Worm (Caenorhabditis elegans) whole organism, L1 larva: ENCODE measurements around the gene lars-1.
A peak's percentile ranks its signal among the peaks of the same experiment; 100 is the strongest.

Experiments used
- C16A3.4 ChIP-seq: fragments of 150-350 bp; optimal IDR thresholded peaks from 2 replicates; lab custom pipeline; 2014; ENCODE audit warnings: missing biosample characterization, missing genetic modification characterization
- alr-1 ChIP-seq: fragments of 200-800 bp; sonication (Bioruptor generic); optimal IDR thresholded peaks from 2 replicates; lab custom pipeline; 2018; ENCODE audit warnings: borderline replicate concordance, mild to moderate bottlenecking, missing genetic modification characterization, missing compliant biosample characterization
- ceh-63 ChIP-seq: fragments of 200-800 bp; sonication (Bioruptor generic); optimal IDR thresholded peaks from 2 replicates; lab custom pipeline; 2018; ENCODE audit warnings: mild to moderate bottlenecking, missing genetic modification characterization, missing compliant biosample characterization
- ceh-82 ChIP-seq, 3 experiments: fragments of 150-350 bp in 1 of 3; sonication (generic microtip) in 2 of 3; optimal IDR thresholded peaks; 2 replicates each; lab custom pipeline; 2014 to 2017; ENCODE audit warnings: missing biosample characterization in 3 of 3, missing genetic modification characterization in 3 of 3
- ceh-88 ChIP-seq: fragments of 200-800 bp; sonication (Bioruptor generic); IDR thresholded peaks from 2 replicates; pipeline ENCODE4 v1.3.6; 2022; ENCODE audit warnings: missing genetic modification characterization, missing compliant biosample characterization
- ceh-90 ChIP-seq: sonication (generic microtip); optimal IDR thresholded peaks from 2 replicates; lab custom pipeline; 2016; ENCODE audit warnings: missing genetic modification characterization, missing compliant biosample characterization
- dpl-1 ChIP-seq, 3 experiments: fragments of 150-350 bp in 2 of 3; sonication (generic microtip) in 1 of 3; optimal IDR thresholded peaks; 2 replicates each; lab custom pipeline; 2014 to 2017; ENCODE audit warnings: missing biosample characterization in 3 of 3, missing genetic modification characterization in 3 of 3, missing genetic modification reagents in 3 of 3
- efl-3 ChIP-seq: fragments of 200-800 bp; sonication (Bioruptor generic); optimal IDR thresholded peaks from 2 replicates; lab custom pipeline; 2018; ENCODE audit warnings: mild to moderate bottlenecking, missing genetic modification characterization, missing compliant biosample characterization
- egl-13 ChIP-seq: sonication (generic microtip); optimal IDR thresholded peaks from 2 replicates; lab custom pipeline; 2016; ENCODE audit warnings: missing genotype, missing genetic modification reagents, missing genetic modification characterization, missing compliant biosample characterization
- elt-2 ChIP-seq: sonication (generic microtip); optimal IDR thresholded peaks from 2 replicates; lab custom pipeline; 2016; ENCODE audit warnings: missing genetic modification characterization, mild to moderate bottlenecking, inconsistent platforms, missing compliant biosample characterization, missing genetic modification reagents
- ets-5 ChIP-seq: fragments of 200-800 bp; sonication (Bioruptor generic); IDR thresholded peaks from 2 replicates; pipeline ENCODE4 v1.3.6; 2022; ENCODE audit warnings: missing genetic modification characterization, missing compliant biosample characterization
- fkh-8 ChIP-seq: sonication (generic microtip); optimal IDR thresholded peaks from 2 replicates; lab custom pipeline; 2016; ENCODE audit warnings: mild to moderate bottlenecking, missing genetic modification characterization, missing compliant biosample characterization
- fos-1 ChIP-seq: fragments of 150-350 bp; optimal IDR thresholded peaks from 2 replicates; lab custom pipeline; 2014; ENCODE audit warnings: missing biosample characterization, missing genetic modification characterization
- hlh-17 ChIP-seq: fragments of 200-800 bp; sonication (Bioruptor generic); optimal IDR thresholded peaks from 2 replicates; lab custom pipeline; 2018; ENCODE audit warnings: missing genetic modification characterization, mild to moderate bottlenecking, missing compliant biosample characterization, moderate library complexity, borderline replicate concordance
- hpl-2 ChIP-seq: fragments of 150-350 bp; optimal IDR thresholded peaks from 2 replicates; lab custom pipeline; 2014; ENCODE audit warnings: missing biosample characterization, missing genetic modification reagents, missing genetic modification characterization
- lin-14 ChIP-seq: fragments of 200-800 bp; sonication (Bioruptor generic); optimal IDR thresholded peaks from 2 replicates; lab custom pipeline; 2018; ENCODE audit warnings: mild to moderate bottlenecking, missing genetic modification characterization, moderate library complexity, missing compliant biosample characterization
- lin-35 ChIP-seq, 2 experiments: fragments of 150-350 bp; optimal IDR thresholded peaks; 2 replicates each; lab custom pipeline; 2014; ENCODE audit warnings: missing biosample characterization in 2 of 2, missing genetic modification characterization in 2 of 2, missing genetic modification reagents in 2 of 2
- lir-3 ChIP-seq: sonication (generic microtip); optimal IDR thresholded peaks from 2 replicates; lab custom pipeline; 2016; ENCODE audit warnings: mild to moderate bottlenecking, missing genetic modification characterization, moderate library complexity, missing compliant biosample characterization; ENCODE audit not compliant: poor library complexity
- mdl-1 ChIP-seq, 2 experiments: fragments of 150-350 bp; optimal IDR thresholded peaks; 2 replicates each; lab custom pipeline; 2014 to 2017; ENCODE audit warnings: missing biosample characterization in 2 of 2, missing genetic modification characterization in 2 of 2, inconsistent platforms in 1 of 2
- mep-1 ChIP-seq: fragments of 150-350 bp; optimal IDR thresholded peaks from 2 replicates; lab custom pipeline; 2014; ENCODE audit warnings: missing biosample characterization, missing genetic modification characterization
- nhr-11 ChIP-seq: fragments of 150-350 bp; optimal IDR thresholded peaks from 2 replicates; lab custom pipeline; 2014; ENCODE audit warnings: missing biosample characterization, missing genetic modification characterization
- nhr-19 ChIP-seq: fragments of 200-800 bp; sonication (Bioruptor generic); conservative IDR thresholded peaks from 2 replicates; pipeline ENCODE4 v1.3.6; 2022; ENCODE audit warnings: missing genetic modification characterization, missing compliant biosample characterization
- nhr-20 ChIP-seq: sonication (generic microtip); optimal IDR thresholded peaks from 2 replicates; lab custom pipeline; 2016; ENCODE audit warnings: mild to moderate bottlenecking, missing genetic modification characterization, missing compliant biosample characterization
- nhr-47 ChIP-seq: sonication (generic microtip); optimal IDR thresholded peaks from 2 replicates; lab custom pipeline; 2016; ENCODE audit warnings: mild to moderate bottlenecking, missing genetic modification characterization, moderate library complexity, missing compliant biosample characterization
- nhr-71 ChIP-seq: sonication (generic microtip); optimal IDR thresholded peaks from 2 replicates; lab custom pipeline; 2016; ENCODE audit warnings: mild to moderate bottlenecking, missing genetic modification characterization, moderate library complexity, missing compliant biosample characterization
- nhr-77 ChIP-seq: fragments of 150-350 bp; optimal IDR thresholded peaks from 2 replicates; lab custom pipeline; 2014; ENCODE audit warnings: missing biosample characterization, missing genetic modification characterization
- nhr-85 ChIP-seq: sonication (generic microtip); peaks from one replicate; lab custom pipeline; 2016; ENCODE audit warnings: missing genetic modification characterization, inconsistent platforms, missing compliant biosample characterization
- nhr-90 ChIP-seq: sonication (generic microtip); optimal IDR thresholded peaks from 2 replicates; lab custom pipeline; 2016; ENCODE audit warnings: mild to moderate bottlenecking, missing genetic modification characterization, missing compliant biosample characterization; ENCODE audit not compliant: poor library complexity
- pax-3 ChIP-seq: fragments of 200-800 bp; sonication (Bioruptor generic); optimal IDR thresholded peaks from 2 replicates; lab custom pipeline; 2018; ENCODE audit warnings: mild to moderate bottlenecking, missing genetic modification characterization, moderate library complexity, missing compliant biosample characterization
- rnt-1 ChIP-seq: sonication (generic microtip); optimal IDR thresholded peaks from 2 replicates; lab custom pipeline; 2016; ENCODE audit warnings: mild to moderate bottlenecking, missing genetic modification characterization, moderate library complexity, missing compliant biosample characterization
- sox-4 ChIP-seq: sonication (generic microtip); optimal IDR thresholded peaks from 2 replicates; lab custom pipeline; 2016; ENCODE audit warnings: missing genetic modification characterization, missing compliant biosample characterization
- sptf-1 ChIP-seq: fragments of 150-350 bp; optimal IDR thresholded peaks from 2 replicates; lab custom pipeline; 2014; ENCODE audit warnings: missing biosample characterization, missing genetic modification characterization
- swsn-7 ChIP-seq: sonication (generic microtip); optimal IDR thresholded peaks from 2 replicates; lab custom pipeline; 2016; ENCODE audit warnings: missing genetic modification characterization, missing compliant biosample characterization
- tbx-2 ChIP-seq: sonication (generic microtip); optimal IDR thresholded peaks from 2 replicates; lab custom pipeline; 2016; ENCODE audit warnings: missing genetic modification characterization, missing compliant biosample characterization
- tlp-1 ChIP-seq: fragments of 150-350 bp; optimal IDR thresholded peaks from 2 replicates; lab custom pipeline; 2014; ENCODE audit warnings: missing biosample characterization, missing genetic modification characterization
- unc-98 ChIP-seq: fragments of 200-800 bp; sonication (Bioruptor generic); IDR thresholded peaks from 2 replicates; pipeline ENCODE4 v1.3.6; 2022; ENCODE audit warnings: missing genetic modification characterization, missing compliant biosample characterization
- vab-15 ChIP-seq: sonication (generic microtip); optimal IDR thresholded peaks from 2 replicates; lab custom pipeline; 2017; ENCODE audit warnings: missing genotype, mild to moderate bottlenecking, missing genetic modification characterization, missing compliant biosample characterization
- zag-1 ChIP-seq: fragments of 150-350 bp; optimal IDR thresholded peaks from 2 replicates; lab custom pipeline; 2014; ENCODE audit warnings: missing biosample characterization, missing genetic modification characterization
- ztf-11 ChIP-seq, 2 experiments: sonication (generic microtip); optimal IDR thresholded peaks; 2 replicates each; lab custom pipeline; 2016 to 2017; ENCODE audit warnings: missing genetic modification characterization in 2 of 2, missing biosample characterization in 1 of 2, missing compliant biosample characterization in 1 of 2

Gene lars-1

DNA sequence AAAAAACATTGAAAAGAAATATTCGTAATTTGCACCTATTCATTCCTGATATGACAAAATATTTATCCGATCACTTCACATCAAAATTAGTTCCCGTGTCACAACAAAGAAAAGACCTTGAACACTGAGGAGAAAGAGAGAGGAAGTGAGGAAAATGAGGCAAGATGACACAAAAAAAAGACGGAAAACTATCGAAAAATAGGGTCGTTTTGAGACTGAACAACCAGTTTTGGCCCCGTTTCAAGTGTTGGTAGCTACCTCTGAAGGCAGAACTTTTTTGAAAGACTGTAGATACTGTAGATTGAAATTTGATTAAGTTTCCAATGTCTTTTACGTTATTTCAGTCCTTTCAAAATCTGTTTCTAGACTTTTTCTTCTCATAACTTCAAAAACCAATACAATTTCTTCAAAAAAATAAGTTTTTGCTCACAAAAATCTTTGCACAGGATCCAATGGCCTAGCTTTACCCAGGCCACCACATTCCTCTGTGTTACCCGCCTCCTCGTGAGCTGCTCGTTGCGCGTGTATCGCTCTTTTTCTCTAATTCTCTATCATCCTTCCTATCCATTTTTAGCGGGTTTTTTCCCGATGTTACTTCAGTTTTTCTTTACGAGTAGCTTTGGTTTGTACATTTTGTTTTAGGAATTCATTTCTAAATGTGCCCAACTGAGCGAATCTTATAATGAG is 9.8 kb upstream of the lars-1 start (continued):
- no peak for TF ChIP-seq nhr-11 (tag; lab: Kevin White, UChicago)
- TF ChIP-seq lin-35 (GFP tag; optimal IDR thresholded peaks at IDR 0.05; lab: Kevin White, UChicago): peak in 1 of 2 experiments; percentile 69
- TF ChIP-seq tbx-2: peak; percentile 65
- peak; percentile 3 for TF ChIP-seq fos-1 (tag; lab: Kevin White, UChicago)
- TF ChIP-seq elt-2 (tag; lab: Kevin White, UChicago): no peak
- no peak for TF ChIP-seq tlp-1
- no peak for TF ChIP-seq vab-15 (tag; lab: Kevin White, UChicago)
- no peak for TF ChIP-seq sptf-1 (tag; lab: Kevin White, UChicago)
- peak; percentile 84 for TF ChIP-seq nhr-71 (tag; lab: Kevin White, UChicago)
- peak; percentile 85 for TF ChIP-seq fkh-8 (tag; lab: Kevin White, UChicago)
- peak; percentile 47 to 71 (median 47) for TF ChIP-seq dpl-1 (GFP tag; optimal IDR thresholded peaks at IDR 0.05; lab: Kevin White, UChicago)
- peak; percentile 88 for TF ChIP-seq lir-3 (tag; lab: Kevin White, UChicago)
- no peak for TF ChIP-seq efl-3 (GFP tag; lab: Kevin White, UChicago)
- peak; percentile 83 for TF ChIP-seq lin-14 (GFP tag; lab: Kevin White, UChicago)
- TF ChIP-seq ceh-63 (GFP tag; lab: Kevin White, UChicago): no peak
- TF ChIP-seq mdl-1 (tag; optimal IDR thresholded peaks at IDR 0.05; lab: Kevin White, UChicago): peak; percentile 63 to 90
- peak; percentile 24 for TF ChIP-seq egl-13 (tag; lab: Kevin White, UChicago)
- peak; percentile 55 for TF ChIP-seq swsn-7
- peak; percentile 19 for TF ChIP-seq nhr-90 (tag; lab: Kevin White, UChicago)
- TF ChIP-seq nhr-47: peak; percentile 66
- peak; percentile 38; the same call in 1 of the 2 replicates for TF ChIP-seq ceh-88 (GFP tag; lab: Robert Waterston, UW)
- TF ChIP-seq hpl-2 (GFP tag; lab: Kevin White, UChicago): no peak
- TF ChIP-seq alr-1: no peak
- peak; percentile 64 for TF ChIP-seq pax-3 (tag; lab: Kevin White, UChicago)
- TF ChIP-seq unc-98 (GFP tag; lab: Robert Waterston, UW): 0 out of 2 replicates have a peak, but pooled peaks have one; percentile 49
- peak in 1 of 2 experiments; percentile 58 for TF ChIP-seq ztf-11 (tag; optimal IDR thresholded peaks at IDR 0.05; lab: Kevin White, UChicago)
- peak; percentile 56 for TF ChIP-seq nhr-19 (GFP tag; lab: Robert Waterston, UW)
- peak; percentile 56 for TF ChIP-seq mep-1 (tag; lab: Kevin White, UChicago)
- peak; percentile 18 to 85 (median 30) for TF ChIP-seq ceh-82 (tag; optimal IDR thresholded peaks at IDR 0.05; lab: Kevin White, UChicago)
- peak; percentile 82 for TF ChIP-seq ceh-90 (tag; lab: Kevin White, UChicago)
- TF ChIP-seq rnt-1 (tag; lab: Kevin White, UChicago): peak; percentile 92
- TF ChIP-seq nhr-20: peak; percentile 50
- TF ChIP-seq hlh-17 (GFP tag; lab: Kevin White, UChicago): no peak
- peak; percentile 76 for TF ChIP-seq nhr-85
- TF ChIP-seq C16A3.4 (tag; lab: Kevin White, UChicago): peak; percentile 21
- TF ChIP-seq sox-4 (tag; lab: Kevin White, UChicago): peak; percentile 15
- peak; percentile 2 for TF ChIP-seq nhr-77 (tag; lab: Kevin White, UChicago)
- TF ChIP-seq zag-1 (tag; lab: Kevin White, UChicago): no peak
- TF ChIP-seq ets-5 (GFP tag; lab: Robert Waterston, UW): no peak
